Fruit fly (Drosophila melanogaster) whole organism, embryonic: Measurements from ENCODE around the gene Irc.

ENCODE experiments used
- Adf1 ChIP-seq: fragments of 200-800 bp; sonication (Bioruptor generic); IDR thresholded peaks from 2 replicates; pipeline ENCODE4 v1.3.6; 2022; ENCODE audit warnings: missing biosample characterization, missing genetic modification characterization
- CG10321 ChIP-seq: fragments of 200-800 bp; sonication (Bioruptor generic); IDR thresholded peaks from 2 replicates; pipeline ENCODE4 v1.3.6; 2022; ENCODE audit warnings: missing biosample characterization, missing genetic modification characterization
- CG11093 ChIP-seq: fragments of 200-800 bp; sonication (Bioruptor generic); IDR thresholded peaks from 3 replicates; pipeline ENCODE4 v1.3.6; 2022; ENCODE audit warnings: missing biosample characterization, missing genetic modification characterization
- CG11247 ChIP-seq: fragments of 200-800 bp; sonication (Bioruptor generic); IDR thresholded peaks from 2 replicates; pipeline ENCODE4 v1.3.6; 2022; ENCODE audit warnings: missing biosample characterization, missing genetic modification characterization
- CG11456 ChIP-seq: fragments of 200-800 bp; sonication (Bioruptor generic); IDR thresholded peaks from 3 replicates; pipeline ENCODE4 v1.3.6; 2022; ENCODE audit warnings: missing biosample characterization, missing genetic modification characterization
- CG11695 ChIP-seq: fragments of 200-800 bp; sonication (Bioruptor generic); IDR thresholded peaks from 3 replicates; pipeline ENCODE4 v1.3.6; 2022; ENCODE audit warnings: missing biosample characterization, missing genetic modification characterization
- CG14860 ChIP-seq: fragments of 200-800 bp; sonication (Bioruptor generic); IDR thresholded peaks from 3 replicates; pipeline ENCODE4 v1.3.6; 2022; ENCODE audit warnings: missing biosample characterization, missing genetic modification characterization; ENCODE audit not compliant: partially characterized antibody
- CG17912 ChIP-seq: fragments of 200-800 bp; sonication (Bioruptor generic); optimal IDR thresholded peaks from 2 replicates; lab custom pipeline; 2018; ENCODE audit warnings: missing biosample characterization, mild to moderate bottlenecking, missing genetic modification characterization
- CG18011 ChIP-seq: fragments of 200-800 bp; sonication (Bioruptor generic); optimal IDR thresholded peaks from 2 replicates; lab custom pipeline; 2017; ENCODE audit warnings: missing biosample characterization, missing genetic modification characterization, mild to moderate bottlenecking, moderate library complexity, missing genotype
- CG31365 ChIP-seq: fragments of 200-800 bp; sonication (Bioruptor generic); optimal IDR thresholded peaks from 2 replicates; lab custom pipeline; 2018; ENCODE audit warnings: missing biosample characterization, mild to moderate bottlenecking, missing genetic modification characterization
- CG31441 ChIP-seq: fragments of 200-800 bp; sonication (Bioruptor generic); IDR thresholded peaks from 2 replicates; pipeline ENCODE4 v1.3.6; 2022; ENCODE audit warnings: missing biosample characterization, missing genetic modification characterization
- CG3838 ChIP-seq: fragments of 200-800 bp; sonication (Bioruptor generic); optimal IDR thresholded peaks from 3 replicates; lab custom pipeline; 2016; ENCODE audit warnings: missing biosample characterization, missing genetic modification characterization
- CG43689 ChIP-seq: fragments of 200-800 bp; sonication (Bioruptor generic); IDR thresholded peaks from 2 replicates; pipeline ENCODE4 v1.3.6; 2022; ENCODE audit warnings: missing biosample characterization, missing genetic modification characterization
- CG4424 ChIP-seq: fragments of 200-800 bp; sonication (Bioruptor generic); optimal IDR thresholded peaks from 3 replicates; lab custom pipeline; 2016; ENCODE audit warnings: missing biosample characterization, missing genetic modification characterization
- CG4820 ChIP-seq: fragments of 200-800 bp; sonication (Bioruptor generic); optimal IDR thresholded peaks from 3 replicates; lab custom pipeline; 2016; ENCODE audit warnings: missing biosample characterization, missing genetic modification characterization
- CG6683 ChIP-seq: fragments of 200-800 bp; sonication (Bioruptor generic); optimal IDR thresholded peaks from 2 replicates; lab custom pipeline; 2017; ENCODE audit warnings: missing biosample characterization, mild to moderate bottlenecking, missing genetic modification characterization, missing genetic modification reagents
- CG6765 ChIP-seq: fragments of 200-800 bp; sonication (Bioruptor generic); optimal IDR thresholded peaks from 3 replicates; lab custom pipeline; 2017; ENCODE audit warnings: missing biosample characterization, mild to moderate bottlenecking, missing genetic modification characterization
- CG7928 ChIP-seq: fragments of 200-800 bp; sonication (Bioruptor generic); optimal IDR thresholded peaks from 2 replicates; lab custom pipeline; 2017; ENCODE audit warnings: missing biosample characterization, mild to moderate bottlenecking, missing genetic modification characterization
- CG8924 ChIP-seq: fragments of 200-800 bp; optimal IDR thresholded peaks from 3 replicates; lab custom pipeline; 2019; ENCODE audit warnings: missing biosample characterization, mild to moderate bottlenecking, missing genetic modification characterization, moderate library complexity
- CG9797 ChIP-seq: fragments of 200-800 bp; sonication (Bioruptor generic); optimal IDR thresholded peaks from 3 replicates; lab custom pipeline; 2018; ENCODE audit warnings: missing biosample characterization, mild to moderate bottlenecking, missing genetic modification characterization
- CG9876 ChIP-seq: fragments of 200-800 bp; sonication (Bioruptor generic); optimal IDR thresholded peaks from 2 replicates; lab custom pipeline; 2016; ENCODE audit warnings: missing biosample characterization, missing genetic modification characterization
- D ChIP-seq, 2 experiments: fragments of 200-800 bp in 1 of 2; fragments of >200 bp in 1 of 2; sonication (Bioruptor generic) in 1 of 2; optimal IDR thresholded peaks; 2 replicates in 1 of 2; 3 replicates in 1 of 2; lab custom pipeline; 2017; ENCODE audit warnings: mild to moderate bottlenecking in 1 of 2, missing biosample characterization in 1 of 2, missing genetic modification characterization in 1 of 2, missing genetic modification reagents in 1 of 2
- Ets65A ChIP-seq: fragments of 200-800 bp; sonication (Bioruptor generic); peaks from one replicate; lab custom pipeline; 2016; ENCODE audit warnings: missing biosample characterization, missing genetic modification characterization
- HmgD ChIP-seq: fragments of 200-800 bp; sonication (Bioruptor generic); optimal IDR thresholded peaks from 3 replicates; lab custom pipeline; 2016; ENCODE audit warnings: missing biosample characterization, missing genetic modification characterization
- MTF-1 ChIP-seq: fragments of 200-800 bp; sonication (Bioruptor generic); optimal IDR thresholded peaks from 2 replicates; lab custom pipeline; 2018; ENCODE audit warnings: missing biosample characterization, mild to moderate bottlenecking, missing genetic modification characterization, borderline replicate concordance
- Opbp ChIP-seq: fragments of 200-800 bp; sonication (Bioruptor generic); IDR thresholded peaks from 3 replicates; pipeline ENCODE4 v1.3.6; 2022; ENCODE audit warnings: missing biosample characterization, missing genetic modification characterization; ENCODE audit not compliant: partially characterized antibody
- PHDP ChIP-seq: fragments of 200-800 bp; sonication (Bioruptor generic); optimal IDR thresholded peaks from 3 replicates; lab custom pipeline; 2018; ENCODE audit warnings: missing biosample characterization, mild to moderate bottlenecking, missing genetic modification characterization, moderate library complexity
- Poxn ChIP-seq: fragments of 200-800 bp; sonication (Bioruptor generic); IDR thresholded peaks from 2 replicates; pipeline ENCODE4 v1.3.6; 2022; ENCODE audit warnings: missing biosample characterization, missing genetic modification characterization
- Scr ChIP-seq: fragments of 200-800 bp; sonication (Bioruptor generic); IDR thresholded peaks from 2 replicates; pipeline ENCODE4 v1.3.6; 2022; ENCODE audit warnings: missing biosample characterization, missing genetic modification characterization; ENCODE audit not compliant: partially characterized antibody
- Sin3A ChIP-seq: fragments of >200 bp; optimal IDR thresholded peaks from 2 replicates; lab custom pipeline; 2018
- Six4 ChIP-seq: fragments of 200-800 bp; sonication (Bioruptor generic); optimal IDR thresholded peaks from 2 replicates; lab custom pipeline; 2016; ENCODE audit warnings: missing biosample characterization, missing genetic modification characterization
- Spps ChIP-seq: fragments of 200-800 bp; sonication (Bioruptor generic); optimal IDR thresholded peaks from 2 replicates; lab custom pipeline; 2018; ENCODE audit warnings: missing biosample characterization, mild to moderate bottlenecking, missing genetic modification characterization
- TFAM ChIP-seq: fragments of 200-800 bp; sonication (Bioruptor generic); optimal IDR thresholded peaks from 2 replicates; lab custom pipeline; 2017; ENCODE audit warnings: missing biosample characterization, missing genetic modification characterization, inconsistent platforms
- Taf1 ChIP-seq: fragments of 200-800 bp; sonication (Bioruptor generic); IDR thresholded peaks from 2 replicates; pipeline ENCODE4 v1.3.6; 2022; ENCODE audit warnings: missing biosample characterization, missing genetic modification characterization
- Vsx1 ChIP-seq: fragments of 200-800 bp; sonication (Bioruptor generic); optimal IDR thresholded peaks from 2 replicates; lab custom pipeline; 2017; ENCODE audit warnings: missing biosample characterization, mild to moderate bottlenecking, missing genetic modification characterization, missing genetic modification reagents
- btn ChIP-seq: fragments of 200-800 bp; sonication (Bioruptor generic); optimal IDR thresholded peaks from 2 replicates; lab custom pipeline; 2016; ENCODE audit warnings: missing biosample characterization, missing genetic modification characterization
- cad ChIP-seq: fragments of >200 bp; optimal IDR thresholded peaks from 2 replicates; lab custom pipeline; 2017; ENCODE audit warnings: missing biosample characterization, missing genetic modification characterization
- chif ChIP-seq, 2 experiments: fragments of 200-800 bp; sonication (Bioruptor generic); optimal IDR thresholded peaks; 3 replicates each; lab custom pipeline; 2016; ENCODE audit warnings: missing biosample characterization in 2 of 2, missing genetic modification characterization in 2 of 2
- crc ChIP-seq: fragments of 200-800 bp; sonication (Bioruptor generic); optimal IDR thresholded peaks from 2 replicates; lab custom pipeline; 2016; ENCODE audit warnings: missing biosample characterization, missing genetic modification characterization
- da ChIP-seq: fragments of 200-800 bp; sonication (Bioruptor generic); optimal IDR thresholded peaks from 2 replicates; lab custom pipeline; 2016; ENCODE audit warnings: missing biosample characterization, missing genetic modification characterization
- dpn ChIP-seq, 2 experiments: fragments of 200-800 bp; sonication (Bioruptor generic); optimal IDR thresholded peaks; 3 replicates each; lab custom pipeline; 2016; ENCODE audit warnings: missing biosample characterization in 2 of 2, missing genetic modification characterization in 2 of 2
- hbn ChIP-seq: fragments of 200-800 bp; sonication (Bioruptor generic); IDR thresholded peaks from 2 replicates; pipeline ENCODE4 v1.3.6; 2022; ENCODE audit warnings: missing biosample characterization, missing genetic modification characterization; ENCODE audit not compliant: partially characterized antibody
- jing ChIP-seq: fragments of 200-800 bp; sonication (Bioruptor generic); optimal IDR thresholded peaks from 2 replicates; lab custom pipeline; 2018; ENCODE audit warnings: missing biosample characterization, mild to moderate bottlenecking, missing genetic modification characterization
- klu ChIP-seq: fragments of 200-800 bp; sonication (Bioruptor generic); IDR thresholded peaks from 2 replicates; pipeline ENCODE4 v1.3.6; 2022; ENCODE audit warnings: missing biosample characterization, missing genetic modification characterization
- peb ChIP-seq: fragments of 200-800 bp; sonication (Bioruptor generic); IDR thresholded peaks from 2 replicates; pipeline ENCODE4 v1.3.6; 2022; ENCODE audit warnings: missing biosample characterization, missing genetic modification characterization
- pfk ChIP-seq: fragments of 200-800 bp; sonication (Bioruptor generic); optimal IDR thresholded peaks from 2 replicates; lab custom pipeline; 2018; ENCODE audit warnings: missing biosample characterization, mild to moderate bottlenecking, missing genetic modification characterization, moderate library complexity
- ro ChIP-seq: fragments of 200-800 bp; sonication (Bioruptor generic); IDR thresholded peaks from 2 replicates; pipeline ENCODE4 v1.3.6; 2022; ENCODE audit warnings: missing biosample characterization, missing genetic modification characterization
- sima ChIP-seq: fragments of 200-800 bp; sonication (Bioruptor generic); optimal IDR thresholded peaks from 2 replicates; lab custom pipeline; 2016; ENCODE audit warnings: missing biosample characterization, missing genetic modification characterization
- slou ChIP-seq: fragments of 200-800 bp; sonication (Bioruptor generic); optimal IDR thresholded peaks from 3 replicates; lab custom pipeline; 2016; ENCODE audit warnings: missing biosample characterization, missing genetic modification characterization
- sob ChIP-seq: fragments of 200-800 bp; sonication (Bioruptor generic); IDR thresholded peaks from 2 replicates; pipeline ENCODE4 v1.3.6; 2022; ENCODE audit warnings: missing biosample characterization, missing genetic modification characterization

Irc gene

dm6 chr3R:17056183-17056904 is 53.7 kb downstream of the Irc start (continued):
- TF ChIP-seq slou (no peak), CG31365 (tag; lab: Kevin White, UChicago) (no peak), pfk (GFP tag; lab: Kevin White, UChicago) (peak; percentile 96), Sin3A (lab: Kevin White, UChicago) (no peak), Vsx1 (GFP tag; lab: Kevin White, UChicago) (no peak), Opbp (peak; percentile 47; the same call in 2 of the 3 replicates), Spps (tag; lab: Kevin White, UChicago) (no peak), Adf1 (GFP tag; lab: Robert Waterston, UW) (peak; percentile 96), CG11093 (GFP tag; lab: Robert Waterston, UW) (no peak), TFAM (no peak), peb (GFP tag; lab: Robert Waterston, UW) (no peak), sima (no peak), Taf1 (GFP tag; lab: Robert Waterston, UW) (no peak), Poxn (no peak), PHDP (tag; lab: Kevin White, UChicago) (peak; percentile 2), klu (GFP tag; lab: Robert Waterston, UW) (no peak), CG7928 (GFP tag; lab: Kevin White, UChicago) (no peak), Scr (GFP tag; lab: Robert Waterston, UW) (peak; percentile 50), sob (GFP tag; lab: Robert Waterston, UW) (peak; percentile 16; the same call in 1 of the 2 replicates), CG4820 (GFP tag; lab: Kevin White, UChicago) (no peak), CG11456 (GFP tag; lab: Robert Waterston, UW) (no peak), CG31441 (no peak), CG3838 (no peak), CG4424 (GFP tag; lab: Kevin White, UChicago) (no peak), CG14860 (0 out of 3 replicates have a peak, but pooled peaks have one; percentile 33), crc (no peak), ro (no peak), CG11695 (GFP tag; lab: Robert Waterston, UW) (0 out of 3 replicates have a peak, but pooled peaks have one; percentile 18), CG43689 (GFP tag; lab: Robert Waterston, UW) (no peak), CG6765 (GFP tag; lab: Kevin White, UChicago) (peak; percentile 62), D (optimal IDR thresholded peaks at IDR 0.05; lab: Kevin White, UChicago) (peak; percentile 52), D (GFP tag; optimal IDR thresholded peaks at IDR 0.05; lab: Kevin White, UChicago) (no peak), CG18011 (no peak), CG9876 (GFP tag; lab: Kevin White, UChicago) (no peak), HmgD (GFP tag; lab: Kevin White, UChicago) (no peak), CG6683 (GFP tag; lab: Kevin White, UChicago) (no peak), Ets65A (GFP tag; lab: Kevin White, UChicago) (peak; percentile 31), CG9797 (no peak), da (GFP tag; lab: Kevin White, UChicago) (no peak), CG11247 (GFP tag; lab: Robert Waterston, UW) (0 out of 2 replicates have a peak, but pooled peaks have one; percentile 29), dpn (GFP tag; optimal IDR thresholded peaks at IDR 0.05; lab: Kevin White, UChicago) (no peak), cad (GFP tag; lab: Kevin White, UChicago) (peak; percentile 20), jing (GFP tag; lab: Kevin White, UChicago) (no peak), CG10321 (GFP tag; lab: Robert Waterston, UW) (peak; percentile 58; the same call in 1 of the 2 replicates), hbn (GFP tag; lab: Robert Waterston, UW) (no peak; the same call in 1 of the 2 replicates), Six4 (no peak), btn (GFP tag; lab: Kevin White, UChicago) (no peak), chif (GFP tag; optimal IDR thresholded peaks at IDR 0.05; lab: Kevin White, UChicago) (no peak), CG17912 (no peak), MTF-1 (GFP tag; lab: Kevin White, UChicago) (no peak), CG8924 (peak; percentile 71)
